Worm (Caenorhabditis elegans): ENCODE results near the gene srz-11.

- TF ChIP-seq ets-7 (tag; optimal IDR thresholded peaks at IDR 0.05) (no peak), tbx-37 (GFP tag; conservative IDR thresholded peaks at IDR 0.05) (no peak), pes-1 (GFP tag; IDR thresholded peaks at IDR 0.05) (no peak), ama-1 (optimal IDR thresholded peaks at IDR 0.05) (no peak), B0310.2 (tag; optimal IDR thresholded peaks at IDR 0.05) (no peak), flt-1 (GFP tag; IDR thresholded peaks at IDR 0.05) (no peak), ceh-36 (tag; optimal IDR thresholded peaks at IDR 0.05) (no peak), ceh-13 (GFP tag; optimal IDR thresholded peaks at IDR 0.05) (no peak), F13C5.2 (tag; optimal IDR thresholded peaks at IDR 0.05) (no peak)
These were observed 29.5 kb downstream of the srz-11 start, which contains the start of gene plc-2 for ce11 chrV:15192377-15192776.

Data from whole organism, early embryonic.